Worm (Caenorhabditis elegans) whole organism, midembryonic: ENCODE data around the gene ife-1.

ENCODE experiments used
- T22C8.4 ChIP-seq: fragments of 200-800 bp; sonication (Bioruptor generic); IDR thresholded peaks from 2 replicates; pipeline ENCODE4 v1.3.6; 2022; ENCODE audit warnings: missing genetic modification characterization, missing compliant biosample characterization
- cog-1 ChIP-seq: sonication (generic microtip); optimal IDR thresholded peaks from 2 replicates; lab custom pipeline; 2016; ENCODE audit warnings: missing genetic modification characterization, missing compliant biosample characterization
- flt-1 ChIP-seq: fragments of 200-800 bp; sonication (Bioruptor generic); IDR thresholded peaks from 2 replicates; pipeline ENCODE4 v1.3.6; 2022; ENCODE audit warnings: missing genetic modification characterization, missing compliant biosample characterization
- tab-1 ChIP-seq: fragments of 200-800 bp; sonication (Bioruptor generic); IDR thresholded peaks from 2 replicates; pipeline ENCODE4 v1.3.6; 2022; ENCODE audit warnings: missing genetic modification characterization, missing compliant biosample characterization
- ztf-23 ChIP-seq: fragments of 200-800 bp; sonication (Bioruptor generic); IDR thresholded peaks from 2 replicates; pipeline ENCODE4 v1.3.6; 2022; ENCODE audit warnings: missing genetic modification reagents, missing genetic modification characterization, missing compliant biosample characterization
- ztf-29 ChIP-seq: fragments of 200-800 bp; sonication (Bioruptor generic); IDR thresholded peaks from 2 replicates; pipeline ENCODE4 v1.3.6; 2022; ENCODE audit warnings: missing genetic modification reagents, missing genetic modification characterization, missing compliant biosample characterization

DNA sequence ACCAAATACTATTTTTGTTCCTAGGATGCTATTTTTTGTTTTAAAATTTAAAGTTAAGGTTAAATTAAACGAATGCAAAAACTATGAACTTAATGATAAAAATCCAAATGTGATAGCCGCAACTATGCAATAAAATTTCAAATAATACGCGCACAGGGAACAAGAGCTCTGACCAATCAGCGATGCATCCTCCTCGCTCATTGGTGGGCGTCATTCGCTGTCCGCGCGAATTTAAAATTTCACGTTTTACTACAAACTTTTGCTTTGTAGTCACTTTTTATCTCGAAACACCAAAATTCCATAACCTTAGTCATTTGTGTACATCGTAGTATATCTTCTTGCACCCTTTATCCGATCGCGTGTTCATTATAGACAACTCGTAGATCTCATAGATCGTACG is 39.9 kb downstream of the ife-1 start:
- TF ChIP-seq tab-1 (GFP tag; lab: Robert Waterston, UW) (no peak), ztf-23 (GFP tag; lab: Robert Waterston, UW) (no peak), flt-1 (GFP tag; lab: Robert Waterston, UW) (no peak), ztf-29 (GFP tag; lab: Robert Waterston, UW) (no peak), cog-1 (tag; lab: Kevin White, UChicago) (no peak), T22C8.4 (GFP tag; lab: Robert Waterston, UW) (no peak)
